Worm (Caenorhabditis elegans): ENCODE results near the gene K06G5.1.

Gene K06G5.1

ce11 chrX:14179488-14179887 is 35.3 kb upstream of the K06G5.1 start:
- TF ChIP-seq ztf-16 (tag; optimal IDR thresholded peaks at IDR 0.05) (no peak), dve-1 (tag; optimal IDR thresholded peaks at IDR 0.05) (no peak), unc-42 (tag; optimal IDR thresholded peaks at IDR 0.05) (no peak), sox-4 (tag; optimal IDR thresholded peaks at IDR 0.05) (no peak), odd-2 (tag; optimal IDR thresholded peaks at IDR 0.05) (no peak), mec-3 (tag; optimal IDR thresholded peaks at IDR 0.05; ENCODE audit: borderline replicate concordance) (no peak), T23F11.4 (GFP tag; optimal IDR thresholded peaks at IDR 0.05) (no peak), lin-11 (tag; optimal IDR thresholded peaks at IDR 0.05) (no peak), npax-4 (tag; optimal IDR thresholded peaks at IDR 0.05) (no peak), ceh-31 (tag; optimal IDR thresholded peaks at IDR 0.05) (no peak), hlh-30 (tag; optimal IDR thresholded peaks at IDR 0.05; ENCODE audit: insufficient read depth) (no peak), che-1 (tag; optimal IDR thresholded peaks at IDR 0.05) (no peak)

- TF ChIP-seq unc-42 (tag; optimal IDR thresholded peaks at IDR 0.05) (no peak), ceh-14 (tag; optimal IDR thresholded peaks at IDR 0.05) (no peak), lim-6 (tag; optimal IDR thresholded peaks at IDR 0.05) (no peak), pax-1 (tag; optimal IDR thresholded peaks at IDR 0.05) (no peak), hlh-30 (tag; optimal IDR thresholded peaks at IDR 0.05; ENCODE audit: insufficient read depth) (no peak), elt-2 (tag; optimal IDR thresholded peaks at IDR 0.05) (no peak), ceh-18 (tag; optimal IDR thresholded peaks at IDR 0.05) (no peak)
Observed at ce11 chrX:14180151-14180550, 34.6 kb upstream of the K06G5.1 start, which contains the start of gene C37E2.3. C37E2.3 (plus strand) TSS chrX:14180451.

- no peak for TF ChIP-seq eyg-1 (tag; optimal IDR thresholded peaks at IDR 0.05)
Observed at ce11 chrX:14182514-14182913, 32.3 kb upstream of the K06G5.1 start.

ce11 chrX:14185631-14186030 is 29.1 kb upstream of the K06G5.1 start:
- TF ChIP-seq odd-2 (tag; optimal IDR thresholded peaks at IDR 0.05): no peak

- no peak for TF ChIP-seq pros-1 (tag; optimal IDR thresholded peaks at IDR 0.05)
- TF ChIP-seq ceh-48 (tag; optimal IDR thresholded peaks at IDR 0.05): no peak
- no peak for TF ChIP-seq ceh-31 (tag; optimal IDR thresholded peaks at IDR 0.05)
- TF ChIP-seq eyg-1 (tag; optimal IDR thresholded peaks at IDR 0.05): no peak
- TF ChIP-seq ceh-18 (tag; optimal IDR thresholded peaks at IDR 0.05): no peak
- TF ChIP-seq pha-2 (tag; optimal IDR thresholded peaks at IDR 0.05): no peak
Observed at ce11 chrX:14186466-14186865, 28.3 kb upstream of the K06G5.1 start, which contains the start of gene ceh-36. ceh-36 (minus strand) TSS chrX:14186566.

- peak; percentile 60 for TF ChIP-seq elt-2 (tag; optimal IDR thresholded peaks at IDR 0.05)
- no peak for TF ChIP-seq pha-4 (tag; optimal IDR thresholded peaks at IDR 0.05)
Observed at ce11 chrX:14194251-14194650, 20.5 kb upstream of the K06G5.1 start.

ce11 chrX:14206321-14206720 is 8.5 kb upstream of the K06G5.1 start:
- TF ChIP-seq dve-1 (tag; optimal IDR thresholded peaks at IDR 0.05): no peak
- no peak for TF ChIP-seq hlh-6 (tag; optimal IDR thresholded peaks at IDR 0.05)
- TF ChIP-seq hlh-13 (GFP tag; optimal IDR thresholded peaks at IDR 0.05): no peak
- TF ChIP-seq ceh-34 (tag; optimal IDR thresholded peaks at IDR 0.05): no peak
- TF ChIP-seq pha-4 (tag; optimal IDR thresholded peaks at IDR 0.05): no peak
- no peak for TF ChIP-seq ceh-6 (GFP tag; optimal IDR thresholded peaks at IDR 0.05)
- no peak for TF ChIP-seq F13H6.1 (tag; optimal IDR thresholded peaks at IDR 0.05)
- no peak for TF ChIP-seq ceh-2 (tag; optimal IDR thresholded peaks at IDR 0.05)
- TF ChIP-seq ceh-45 (GFP tag; IDR thresholded peaks at IDR 0.05): no peak
- TF ChIP-seq pqm-1 (tag; optimal IDR thresholded peaks at IDR 0.05): no peak
- TF ChIP-seq mec-3 (tag; optimal IDR thresholded peaks at IDR 0.05; ENCODE audit: borderline replicate concordance): no peak
- no peak for TF ChIP-seq fax-1 (tag; optimal IDR thresholded peaks at IDR 0.05)
- no peak for TF ChIP-seq tbx-2 (tag; optimal IDR thresholded peaks at IDR 0.05)
- no peak for TF ChIP-seq hlh-30 (tag; optimal IDR thresholded peaks at IDR 0.05; ENCODE audit: insufficient read depth)
- no peak for TF ChIP-seq tbx-7 (tag; optimal IDR thresholded peaks at IDR 0.05)
- TF ChIP-seq madf-2 (tag; optimal IDR thresholded peaks at IDR 0.05): no peak
